Fruit fly (Drosophila melanogaster) whole organism, embryonic: Measurements from ENCODE around the gene CG7156.
A peak's percentile ranks its signal among the peaks of the same experiment; 100 is the strongest.

Source experiments
- Atf-2 ChIP-seq: fragments of 200-800 bp; sonication (Bioruptor generic); optimal IDR thresholded peaks from 2 replicates; lab custom pipeline; 2016; ENCODE audit warnings: missing biosample characterization, missing genetic modification characterization
- B-H2 ChIP-seq: fragments of 200-800 bp; sonication (Bioruptor generic); optimal IDR thresholded peaks from 2 replicates; lab custom pipeline; 2018; ENCODE audit warnings: missing biosample characterization, mild to moderate bottlenecking, missing genetic modification characterization
- BEAF-32 ChIP-seq: fragments of 200-800 bp; sonication (Bioruptor generic); optimal IDR thresholded peaks from 3 replicates; lab custom pipeline; 2017; ENCODE audit warnings: missing biosample characterization, missing genetic modification characterization, mild to moderate bottlenecking, moderate library complexity, missing genetic modification reagents
- CG10267 ChIP-seq: fragments of 200-800 bp; sonication (Bioruptor generic); optimal IDR thresholded peaks from 2 replicates; lab custom pipeline; 2018; ENCODE audit warnings: missing biosample characterization, mild to moderate bottlenecking, missing genetic modification characterization, moderate library complexity
- CG10654 ChIP-seq: fragments of 200-800 bp; sonication (Bioruptor generic); optimal IDR thresholded peaks from 2 replicates; lab custom pipeline; 2016; ENCODE audit warnings: missing biosample characterization, missing genetic modification characterization
- CG11247 ChIP-seq: fragments of 200-800 bp; sonication (Bioruptor generic); IDR thresholded peaks from 2 replicates; pipeline ENCODE4 v1.3.6; 2022; ENCODE audit warnings: missing biosample characterization, missing genetic modification characterization
- CG11456 ChIP-seq: fragments of 200-800 bp; sonication (Bioruptor generic); IDR thresholded peaks from 3 replicates; pipeline ENCODE4 v1.3.6; 2022; ENCODE audit warnings: missing biosample characterization, missing genetic modification characterization
- CG12299 ChIP-seq: fragments of 200-800 bp; sonication (Bioruptor generic); optimal IDR thresholded peaks from 2 replicates; lab custom pipeline; 2018; ENCODE audit warnings: missing biosample characterization, mild to moderate bottlenecking, missing genetic modification characterization
- CG1233 ChIP-seq: fragments of 200-800 bp; sonication (Bioruptor generic); optimal IDR thresholded peaks from 4 replicates; lab custom pipeline; 2018; ENCODE audit warnings: missing biosample characterization, mild to moderate bottlenecking, missing genetic modification characterization
- CG16813 ChIP-seq: fragments of 200-800 bp; sonication (Bioruptor generic); IDR thresholded peaks from 3 replicates; pipeline ENCODE4 v1.3.6; 2022; ENCODE audit warnings: missing biosample characterization, missing genetic modification characterization; ENCODE audit not compliant: partially characterized antibody
- CG18011 ChIP-seq: fragments of 200-800 bp; sonication (Bioruptor generic); optimal IDR thresholded peaks from 2 replicates; lab custom pipeline; 2017; ENCODE audit warnings: missing biosample characterization, missing genetic modification characterization, mild to moderate bottlenecking, moderate library complexity, missing genotype
- CG31388 ChIP-seq: fragments of 200-800 bp; sonication (Bioruptor generic); optimal IDR thresholded peaks from 2 replicates; lab custom pipeline; 2016; ENCODE audit warnings: missing biosample characterization, missing genetic modification characterization
- CG33557 ChIP-seq: fragments of 200-800 bp; sonication (Bioruptor generic); optimal IDR thresholded peaks from 2 replicates; lab custom pipeline; 2019; ENCODE audit warnings: missing biosample characterization, mild to moderate bottlenecking, missing genetic modification characterization, moderate library complexity
- CG3838 ChIP-seq: fragments of 200-800 bp; sonication (Bioruptor generic); optimal IDR thresholded peaks from 3 replicates; lab custom pipeline; 2016; ENCODE audit warnings: missing biosample characterization, missing genetic modification characterization
- CG4617 ChIP-seq: fragments of 200-800 bp; sonication (Bioruptor generic); optimal IDR thresholded peaks from 3 replicates; lab custom pipeline; 2016; ENCODE audit warnings: missing biosample characterization, missing genetic modification characterization, borderline replicate concordance
- CG4820 ChIP-seq: fragments of 200-800 bp; sonication (Bioruptor generic); optimal IDR thresholded peaks from 3 replicates; lab custom pipeline; 2016; ENCODE audit warnings: missing biosample characterization, missing genetic modification characterization
- CG5245 ChIP-seq: fragments of 200-800 bp; sonication (Bioruptor generic); optimal IDR thresholded peaks from 3 replicates; lab custom pipeline; 2016; ENCODE audit warnings: missing biosample characterization, missing genetic modification characterization
- CG7963 ChIP-seq: fragments of 200-800 bp; sonication (Bioruptor generic); IDR thresholded peaks from 3 replicates; pipeline ENCODE4 v1.3.6; 2022; ENCODE audit warnings: missing biosample characterization, missing genetic modification characterization; ENCODE audit not compliant: partially characterized antibody
- Camta ChIP-seq: fragments of 200-800 bp; sonication (Bioruptor generic); optimal IDR thresholded peaks from 2 replicates; lab custom pipeline; 2016; ENCODE audit warnings: missing biosample characterization, missing genetic modification characterization
- Doc2 ChIP-seq: fragments of 200-800 bp; sonication (Bioruptor generic); IDR thresholded peaks from 2 replicates; pipeline ENCODE4 v1.3.6; 2022; ENCODE audit warnings: missing biosample characterization, missing genetic modification characterization
- Gug ChIP-seq: fragments of 200-800 bp; sonication (Bioruptor generic); IDR thresholded peaks from 4 replicates; pipeline ENCODE4 v1.3.6; 2022; ENCODE audit warnings: missing biosample characterization, missing genetic modification characterization
- HHEX ChIP-seq: fragments of 200-800 bp; sonication (Bioruptor generic); optimal IDR thresholded peaks from 3 replicates; lab custom pipeline; 2017; ENCODE audit warnings: missing biosample characterization, mild to moderate bottlenecking, missing genetic modification characterization, missing genetic modification reagents
- Hmx ChIP-seq: fragments of 200-800 bp; sonication (Bioruptor generic); optimal IDR thresholded peaks from 2 replicates; lab custom pipeline; 2016; ENCODE audit warnings: missing biosample characterization, missing genetic modification characterization
- Lhr ChIP-seq: fragments of 200-800 bp; sonication (Bioruptor generic); optimal IDR thresholded peaks from 3 replicates; lab custom pipeline; 2017; ENCODE audit warnings: mild to moderate bottlenecking, missing biosample characterization, missing genetic modification reagents, missing genetic modification characterization
- Lim3 ChIP-seq: fragments of 200-800 bp; sonication (Bioruptor generic); IDR thresholded peaks from 2 replicates; pipeline ENCODE4 v1.3.6; 2022; ENCODE audit warnings: missing biosample characterization, missing genetic modification characterization
- MBD-R2 ChIP-seq: fragments of 200-800 bp; sonication (Bioruptor generic); IDR thresholded peaks from 2 replicates; pipeline ENCODE4 v1.3.6; 2022; ENCODE audit warnings: missing biosample characterization, missing genetic modification characterization
- Max ChIP-seq: fragments of 200-800 bp; sonication (Bioruptor generic); optimal IDR thresholded peaks from 2 replicates; lab custom pipeline; 2016; ENCODE audit warnings: missing biosample characterization, mild to moderate bottlenecking, missing genetic modification characterization
- NC2β ChIP-seq: fragments of 200-800 bp; sonication (Bioruptor generic); optimal IDR thresholded peaks from 2 replicates; lab custom pipeline; 2016; ENCODE audit warnings: missing biosample characterization, missing genetic modification characterization
- Nf-YB ChIP-seq: fragments of 200-800 bp; sonication (Bioruptor generic); optimal IDR thresholded peaks from 3 replicates; lab custom pipeline; 2019; ENCODE audit warnings: missing biosample characterization, mild to moderate bottlenecking, missing genetic modification characterization, moderate library complexity
- Stat92E ChIP-seq, 3 experiments: fragments of >200 bp in 2 of 3; fragments of 200-800 bp in 1 of 3; sonication (Bioruptor generic) in 1 of 3; optimal IDR thresholded peaks; 2 replicates each; lab custom pipeline; 2017 to 2019; ENCODE audit warnings: missing biosample characterization in 3 of 3, missing genetic modification characterization in 3 of 3, mild to moderate bottlenecking in 1 of 3, moderate library complexity in 1 of 3
- TFAM ChIP-seq: fragments of 200-800 bp; sonication (Bioruptor generic); optimal IDR thresholded peaks from 2 replicates; lab custom pipeline; 2017; ENCODE audit warnings: missing biosample characterization, missing genetic modification characterization, inconsistent platforms
- ato ChIP-seq: fragments of 200-800 bp; sonication (Bioruptor generic); IDR thresholded peaks from 2 replicates; pipeline ENCODE4 v1.3.6; 2022; ENCODE audit warnings: missing biosample characterization, missing genetic modification characterization; ENCODE audit not compliant: partially characterized antibody
- bbx ChIP-seq: fragments of 200-800 bp; sonication (Bioruptor generic); IDR thresholded peaks from 2 replicates; pipeline ENCODE4 v1.3.6; 2022; ENCODE audit warnings: missing biosample characterization, missing genetic modification characterization; ENCODE audit not compliant: partially characterized antibody
- bcd ChIP-seq: fragments of 200-800 bp; sonication (Bioruptor generic); optimal IDR thresholded peaks from 2 replicates; lab custom pipeline; 2017; ENCODE audit warnings: missing biosample characterization, mild to moderate bottlenecking, missing genetic modification characterization
- cato ChIP-seq: fragments of 200-800 bp; sonication (Bioruptor generic); optimal IDR thresholded peaks from 2 replicates; lab custom pipeline; 2016; ENCODE audit warnings: missing biosample characterization, missing genetic modification characterization, borderline replicate concordance
- corto ChIP-seq: fragments of 200-800 bp; sonication (Bioruptor generic); optimal IDR thresholded peaks from 2 replicates; lab custom pipeline; 2016; ENCODE audit warnings: missing biosample characterization, mild to moderate bottlenecking, missing genetic modification characterization, moderate library complexity
- dmrt99B ChIP-seq: fragments of 200-800 bp; sonication (Bioruptor generic); optimal IDR thresholded peaks from 2 replicates; lab custom pipeline; 2018; ENCODE audit warnings: missing biosample characterization, mild to moderate bottlenecking, missing genetic modification characterization, moderate library complexity
- en ChIP-seq: fragments of 200-800 bp; sonication (Bioruptor generic); optimal IDR thresholded peaks from 2 replicates; lab custom pipeline; 2016; ENCODE audit warnings: missing biosample characterization, missing genetic modification characterization
- gcm ChIP-seq: fragments of 200-800 bp; sonication (Bioruptor generic); optimal IDR thresholded peaks from 2 replicates; lab custom pipeline; 2019; ENCODE audit warnings: missing biosample characterization, mild to moderate bottlenecking, missing genetic modification characterization, moderate library complexity
- nau ChIP-seq: fragments of 200-800 bp; sonication (Bioruptor generic); optimal IDR thresholded peaks from 3 replicates; lab custom pipeline; 2017; ENCODE audit warnings: missing biosample characterization, mild to moderate bottlenecking, missing genetic modification characterization, missing genetic modification reagents
- otp ChIP-seq: fragments of 200-800 bp; sonication (Bioruptor generic); IDR thresholded peaks from 3 replicates; pipeline ENCODE4, ENCODE4 v1.3.6; 2022; ENCODE audit warnings: missing biosample characterization, missing genetic modification characterization
- pfk ChIP-seq: fragments of 200-800 bp; sonication (Bioruptor generic); optimal IDR thresholded peaks from 2 replicates; lab custom pipeline; 2018; ENCODE audit warnings: missing biosample characterization, mild to moderate bottlenecking, missing genetic modification characterization, moderate library complexity
- phol ChIP-seq: fragments of 200-800 bp; sonication (Bioruptor generic); optimal IDR thresholded peaks from 3 replicates; lab custom pipeline; 2018; ENCODE audit warnings: missing biosample characterization, mild to moderate bottlenecking, missing genetic modification characterization, moderate library complexity
- pita ChIP-seq: fragments of 200-800 bp; sonication (Bioruptor generic); optimal IDR thresholded peaks from 2 replicates; lab custom pipeline; 2017; ENCODE audit warnings: missing biosample characterization, mild to moderate bottlenecking, missing genetic modification characterization
- psq ChIP-seq: fragments of 200-800 bp; sonication (Bioruptor generic); optimal IDR thresholded peaks from 2 replicates; lab custom pipeline; 2017; ENCODE audit warnings: missing biosample characterization, missing genetic modification characterization
- ranshi ChIP-seq: fragments of 200-800 bp; sonication (Bioruptor generic); IDR thresholded peaks from 2 replicates; pipeline ENCODE4 v1.3.6; 2022; ENCODE audit warnings: missing biosample characterization, missing genetic modification characterization
- sna ChIP-seq: fragments of 200-800 bp; sonication (Bioruptor generic); IDR thresholded peaks from 2 replicates; pipeline ENCODE4 v1.3.6; 2022; ENCODE audit warnings: missing biosample characterization, missing genetic modification characterization; ENCODE audit not compliant: partially characterized antibody
- sr ChIP-seq: fragments of 200-800 bp; sonication (Bioruptor generic); IDR thresholded peaks from 3 replicates; pipeline ENCODE4 v1.3.6; 2022; ENCODE audit warnings: missing biosample characterization, missing genetic modification characterization
- tll ChIP-seq, 2 experiments: fragments of 200-800 bp in 1 of 2; fragments of >200 bp in 1 of 2; sonication (Bioruptor generic) in 1 of 2; optimal IDR thresholded peaks; 2 replicates each; lab custom pipeline; 2017 to 2019; ENCODE audit warnings: missing biosample characterization in 2 of 2, missing genetic modification characterization in 2 of 2, mild to moderate bottlenecking in 1 of 2, moderate library complexity in 1 of 2
- unc-4 ChIP-seq: fragments of 200-800 bp; sonication (Bioruptor generic); IDR thresholded peaks from 2 replicates; pipeline ENCODE4 v1.3.6; 2022; ENCODE audit warnings: missing biosample characterization, missing genetic modification characterization; ENCODE audit not compliant: partially characterized antibody

Gene CG7156

DNA sequence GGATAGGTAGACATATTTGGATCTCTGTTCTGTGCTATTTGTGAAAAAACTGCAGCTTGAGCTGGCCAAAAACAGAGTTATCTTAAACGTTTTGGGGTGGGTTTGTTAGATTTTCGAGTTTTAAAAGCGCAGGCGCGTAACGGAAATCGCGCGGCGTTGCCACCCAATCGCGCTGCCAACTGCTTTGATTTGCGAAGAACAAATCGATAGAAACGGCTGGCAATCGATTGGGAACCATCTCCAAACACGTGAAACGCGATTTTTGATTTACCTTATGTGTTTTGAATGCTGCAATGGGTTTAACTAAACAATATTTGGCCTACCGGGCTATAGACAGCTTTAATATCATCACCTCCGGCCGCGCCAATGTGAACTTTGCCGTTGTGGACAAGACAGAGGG is 41.5 kb upstream of the CG7156 start, which contains the start of the genes CG14312 and CG8064 (continued):
- TF ChIP-seq ranshi (GFP tag; lab: Robert Waterston, UW) (no peak), gcm (GFP tag; lab: Kevin White, UChicago) (no peak), tll (GFP tag; optimal IDR thresholded peaks at IDR 0.05; lab: Kevin White, UChicago) (no peak), sr (GFP tag; lab: Robert Waterston, UW) (no peak), unc-4 (GFP tag; lab: Robert Waterston, UW) (peak; percentile 66), NC2β (GFP tag; lab: Kevin White, UChicago) (peak; percentile 31), ato (GFP tag; lab: Robert Waterston, UW) (peak; percentile 54; the same call in 1 of the 2 replicates), otp (no peak), pita (no peak), bcd (GFP tag; lab: Kevin White, UChicago) (no peak), Camta (no peak), HHEX (GFP tag; lab: Kevin White, UChicago) (no peak), CG18011 (peak; percentile 3), CG12299 (tag; lab: Kevin White, UChicago) (no peak), CG5245 (no peak), cato (GFP tag; lab: Kevin White, UChicago) (no peak), CG11247 (GFP tag; lab: Robert Waterston, UW) (no peak), CG3838 (GFP tag; lab: Kevin White, UChicago) (no peak), corto (GFP tag; lab: Kevin White, UChicago) (no peak), CG11456 (GFP tag; lab: Robert Waterston, UW) (no peak), CG31388 (no peak), Doc2 (no peak), MBD-R2 (peak; percentile 78), Nf-YB (peak; percentile 2), CG4820 (no peak), psq (GFP tag; lab: Kevin White, UChicago) (no peak), sna (GFP tag; lab: Robert Waterston, UW) (peak; percentile 52; the same call in 1 of the 2 replicates), CG7963 (peak; percentile 59; the same call in 2 of the 3 replicates), pfk (no peak), Hmx (GFP tag; lab: Kevin White, UChicago) (no peak), CG33557 (GFP tag; lab: Kevin White, UChicago) (no peak), CG16813 (GFP tag; lab: Robert Waterston, UW) (peak; percentile 68), CG1233 (GFP tag; lab: Kevin White, UChicago) (no peak), Max (GFP tag; lab: Kevin White, UChicago) (peak; percentile 81), CG4617 (GFP tag; lab: Kevin White, UChicago) (peak; percentile 37), phol (tag; lab: Kevin White, UChicago) (peak; percentile 15), Atf-2 (no peak), Gug (GFP tag; lab: Robert Waterston, UW) (no peak), dmrt99B (no peak), TFAM (GFP tag; lab: Kevin White, UChicago) (no peak), BEAF-32 (peak; percentile 77), Lim3 (GFP tag; lab: Robert Waterston, UW) (no peak), bbx (GFP tag; lab: Robert Waterston, UW) (peak; percentile 65), Lhr (GFP tag; lab: Kevin White, UChicago) (peak; percentile 48), nau (no peak), CG10654 (no peak), Stat92E (GFP tag; optimal IDR thresholded peaks at IDR 0.05; lab: Kevin White, UChicago) (no peak), CG10267 (tag; lab: Kevin White, UChicago) (peak; percentile 34), en (GFP tag; lab: Kevin White, UChicago) (no peak), B-H2 (GFP tag; lab: Kevin White, UChicago) (peak; percentile 4)
